Worm (Caenorhabditis elegans) whole organism, L4 larva: ENCODE results near the gene Y54G2A.72.

ENCODE experiments used
- ZK546.5 ChIP-seq, 2 experiments: sonication (generic microtip); optimal IDR thresholded peaks; 2 replicates each; lab custom pipeline; 2017; ENCODE audit warnings: missing biosample characterization in 2 of 2, missing genetic modification characterization in 2 of 2
- ama-1 ChIP-seq: fragments of 150-350 bp; optimal IDR thresholded peaks from 2 replicates; lab custom pipeline; 2014; ENCODE audit warnings: inconsistent platforms, mixed read lengths
- ceh-20 ChIP-seq: fragments of 200-800 bp; sonication (Bioruptor generic); IDR thresholded peaks from 2 replicates; pipeline ENCODE4 v1.3.6; 2022; ENCODE audit warnings: missing genetic modification reagents, missing genetic modification characterization, missing compliant biosample characterization
- ces-1 ChIP-seq: fragments of 150-350 bp; sonication (generic microtip); optimal IDR thresholded peaks from 4 replicates; lab custom pipeline; 2014; ENCODE audit warnings: missing biosample characterization, missing genetic modification reagents, missing genetic modification characterization
- daf-16 ChIP-seq, 3 experiments: sonication (generic microtip); optimal IDR thresholded peaks; 2 replicates each; lab custom pipeline; 2016 to 2017; ENCODE audit warnings: missing genetic modification characterization in 3 of 3, missing genetic modification reagents in 3 of 3, mild to moderate bottlenecking in 2 of 3, missing compliant biosample characterization in 2 of 3, missing biosample characterization in 1 of 3, moderate library complexity in 1 of 3
- lin-15B ChIP-seq: fragments of 150-350 bp; sonication (generic microtip); optimal IDR thresholded peaks from 3 replicates; lab custom pipeline; 2014; ENCODE audit warnings: missing biosample characterization, missing genetic modification characterization
- lin-38 ChIP-seq: fragments of 200-800 bp; sonication (Bioruptor generic); IDR thresholded peaks from 2 replicates; pipeline ENCODE4 v1.3.6; 2022; ENCODE audit warnings: missing genetic modification reagents, missing genetic modification characterization, missing compliant biosample characterization
- lir-3 ChIP-seq: sonication (generic microtip); optimal IDR thresholded peaks from 2 replicates; lab custom pipeline; 2016; ENCODE audit warnings: mild to moderate bottlenecking, missing genetic modification characterization, missing compliant biosample characterization
- nhr-28 ChIP-seq: fragments of 150-350 bp; optimal IDR thresholded peaks from 2 replicates; lab custom pipeline; 2014; ENCODE audit warnings: missing biosample characterization, missing genetic modification characterization
- nhr-76 ChIP-seq: fragments of 150-350 bp; optimal IDR thresholded peaks from 2 replicates; lab custom pipeline; 2014; ENCODE audit warnings: missing biosample characterization, missing genetic modification characterization
- php-3 ChIP-seq: fragments of 200-800 bp; sonication (Bioruptor generic); IDR thresholded peaks from 2 replicates; pipeline ENCODE4 v1.3.6; 2022; ENCODE audit warnings: missing genetic modification reagents, missing genetic modification characterization, missing compliant biosample characterization
- snpc-4 ChIP-seq: fragments of 150-350 bp; optimal IDR thresholded peaks from 2 replicates; lab custom pipeline; 2014; ENCODE audit warnings: missing biosample characterization, missing genetic modification characterization
- unc-39 ChIP-seq: sonication (generic microtip); optimal IDR thresholded peaks from 2 replicates; lab custom pipeline; 2017; ENCODE audit warnings: missing biosample characterization, missing genetic modification characterization

DNA sequence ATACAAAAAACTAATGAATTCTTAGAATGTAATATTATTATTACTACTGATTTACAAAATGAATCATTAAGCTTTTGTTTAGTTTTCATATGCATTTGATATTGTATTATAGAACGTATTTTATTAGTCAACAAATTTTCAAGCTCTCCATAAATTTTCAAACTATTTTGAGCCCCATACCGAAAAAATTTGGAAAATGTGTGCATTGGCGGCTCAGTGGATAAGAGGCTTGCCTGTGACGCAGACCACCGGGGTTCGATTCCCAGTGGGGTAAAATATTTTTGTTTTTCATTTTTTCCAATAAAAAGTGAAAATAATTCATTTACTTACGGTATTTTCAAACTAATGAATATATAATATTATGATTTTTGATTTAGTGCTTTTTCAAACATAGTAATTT lies 39.5 kb upstream of the Y54G2A.72 start:
- TF ChIP-seq ceh-20 (GFP tag; lab: Robert Waterston, UW) (no peak), unc-39 (tag; lab: Kevin White, UChicago) (no peak), snpc-4 (no peak), lin-15B (tag; lab: Kevin White, UChicago) (no peak), nhr-76 (tag; lab: Kevin White, UChicago) (no peak), lin-38 (GFP tag; lab: Robert Waterston, UW) (no peak), ces-1 (no peak), php-3 (GFP tag; lab: Robert Waterston, UW) (no peak), ama-1 (lab: Kevin White, UChicago) (no peak), ZK546.5 (tag; optimal IDR thresholded peaks at IDR 0.05; lab: Kevin White, UChicago) (no peak), daf-16 (GFP tag; optimal IDR thresholded peaks at IDR 0.05; lab: Kevin White, UChicago) (no peak), daf-16 (tag; optimal IDR thresholded peaks at IDR 0.05; lab: Kevin White, UChicago) (no peak), lir-3 (tag; lab: Kevin White, UChicago) (no peak), nhr-28 (tag; lab: Kevin White, UChicago) (no peak)
